Worm (Caenorhabditis elegans): ENCODE data around the gene srxa-16.

- no peak for TF ChIP-seq pha-4 (tag; optimal IDR thresholded peaks at IDR 0.05)
- TF ChIP-seq hlh-6 (tag; optimal IDR thresholded peaks at IDR 0.05) = no peak
- TF ChIP-seq elt-2 (tag; optimal IDR thresholded peaks at IDR 0.05) = no peak
- TF ChIP-seq madf-2 (tag; optimal IDR thresholded peaks at IDR 0.05) = no peak
- TF ChIP-seq sox-4 (tag; optimal IDR thresholded peaks at IDR 0.05) = no peak
- no peak for TF ChIP-seq pha-2 (tag; optimal IDR thresholded peaks at IDR 0.05)
- TF ChIP-seq eyg-1 (tag; optimal IDR thresholded peaks at IDR 0.05) = no peak
- TF ChIP-seq dmd-4 (tag; optimal IDR thresholded peaks at IDR 0.05; ENCODE audit: borderline replicate concordance) = no peak
Measured at ce11 chrV:16143066-16143581, 29.0 kb upstream of the srxa-16 start, which contains the start of gene fbxa-88.
